Fruit fly (Drosophila melanogaster) whole organism, embryonic: ENCODE results near the gene CG3679.

Experiments used
- CG1024 ChIP-seq: fragments of 200-800 bp; sonication (Bioruptor generic); IDR thresholded peaks from 2 replicates; pipeline ENCODE4 v1.3.6; 2022; ENCODE audit warnings: missing biosample characterization, missing genetic modification characterization
- CG13424 ChIP-seq: fragments of 200-800 bp; sonication (Bioruptor generic); optimal IDR thresholded peaks from 2 replicates; lab custom pipeline; 2019; ENCODE audit warnings: missing biosample characterization, mild to moderate bottlenecking, missing genetic modification characterization, moderate library complexity
- CG13894 ChIP-seq: fragments of 200-800 bp; sonication (Bioruptor generic); optimal IDR thresholded peaks from 3 replicates; lab custom pipeline; 2018; ENCODE audit warnings: missing biosample characterization, mild to moderate bottlenecking, missing genetic modification characterization, moderate library complexity
- CG14667 ChIP-seq: fragments of 200-800 bp; sonication (Bioruptor generic); IDR thresholded peaks from 2 replicates; pipeline ENCODE4 v1.3.6; 2022; ENCODE audit warnings: missing biosample characterization, missing genetic modification characterization
- CG14965 ChIP-seq: fragments of 200-800 bp; sonication (Bioruptor generic); optimal IDR thresholded peaks from 2 replicates; lab custom pipeline; 2016; ENCODE audit warnings: missing biosample characterization, missing genetic modification characterization, borderline replicate concordance
- CG15601 ChIP-seq: fragments of 200-800 bp; sonication (Bioruptor generic); optimal IDR thresholded peaks from 3 replicates; lab custom pipeline; 2019; ENCODE audit warnings: missing biosample characterization, mild to moderate bottlenecking, missing genetic modification characterization, moderate library complexity
- CG1602 ChIP-seq: fragments of 200-800 bp; sonication (Bioruptor generic); optimal IDR thresholded peaks from 3 replicates; lab custom pipeline; 2016; ENCODE audit warnings: missing biosample characterization, missing genetic modification characterization
- CG17361 ChIP-seq: fragments of 200-800 bp; sonication (Bioruptor generic); IDR thresholded peaks from 3 replicates; pipeline ENCODE4 v1.3.6; 2022; ENCODE audit warnings: missing biosample characterization, missing genetic modification characterization
- CG17385 ChIP-seq: fragments of 200-800 bp; sonication (Bioruptor generic); optimal IDR thresholded peaks from 3 replicates; lab custom pipeline; 2018; ENCODE audit warnings: missing biosample characterization, mild to moderate bottlenecking, missing genetic modification characterization
- CG18262 ChIP-seq: fragments of 200-800 bp; optimal IDR thresholded peaks from 3 replicates; lab custom pipeline; 2019; ENCODE audit warnings: missing biosample characterization, mild to moderate bottlenecking, missing genetic modification characterization, moderate library complexity
- CG18764 ChIP-seq: fragments of 200-800 bp; sonication (Bioruptor generic); optimal IDR thresholded peaks from 3 replicates; lab custom pipeline; 2016; ENCODE audit warnings: missing biosample characterization, missing genetic modification characterization
- CG2120 ChIP-seq: fragments of 200-800 bp; sonication (Bioruptor generic); optimal IDR thresholded peaks from 3 replicates; lab custom pipeline; 2016; ENCODE audit warnings: missing biosample characterization, missing genetic modification characterization
- CG2889 ChIP-seq: fragments of 200-800 bp; sonication (Bioruptor generic); IDR thresholded peaks from 3 replicates; pipeline ENCODE4 v1.3.6; 2022; ENCODE audit warnings: missing biosample characterization, missing genetic modification characterization
- CG31441 ChIP-seq: fragments of 200-800 bp; sonication (Bioruptor generic); IDR thresholded peaks from 2 replicates; pipeline ENCODE4 v1.3.6; 2022; ENCODE audit warnings: missing biosample characterization, missing genetic modification characterization
- CG3281 ChIP-seq: fragments of 200-800 bp; sonication (Bioruptor generic); optimal IDR thresholded peaks from 3 replicates; lab custom pipeline; 2017; ENCODE audit warnings: missing biosample characterization, mild to moderate bottlenecking, missing genetic modification characterization
- CG3847 ChIP-seq: fragments of 200-800 bp; sonication (Bioruptor generic); IDR thresholded peaks from 2 replicates; pipeline ENCODE4 v1.3.6; 2022; ENCODE audit warnings: missing biosample characterization, missing genetic modification characterization
- CG6791 ChIP-seq: fragments of 200-800 bp; sonication (Bioruptor generic); IDR thresholded peaks from 3 replicates; pipeline ENCODE4 v1.3.6; 2022; ENCODE audit warnings: missing biosample characterization, missing genetic modification characterization; ENCODE audit not compliant: partially characterized antibody
- CG6813 ChIP-seq: fragments of 200-800 bp; sonication (Bioruptor generic); optimal IDR thresholded peaks from 2 replicates; lab custom pipeline; 2017; ENCODE audit warnings: missing biosample characterization, missing genetic modification characterization, mild to moderate bottlenecking, moderate library complexity, missing genetic modification reagents
- CG8281 ChIP-seq: fragments of 200-800 bp; sonication (Bioruptor generic); optimal IDR thresholded peaks from 2 replicates; lab custom pipeline; 2018; ENCODE audit warnings: missing biosample characterization, mild to moderate bottlenecking, missing genetic modification characterization, moderate library complexity
- CkIIα-i1 ChIP-seq: fragments of 200-800 bp; sonication (Bioruptor generic); IDR thresholded peaks from 2 replicates; pipeline ENCODE4 v1.3.6; 2022; ENCODE audit warnings: missing biosample characterization, missing genetic modification characterization
- CoRest ChIP-seq: fragments of 200-800 bp; sonication (Bioruptor generic); optimal IDR thresholded peaks from 3 replicates; lab custom pipeline; 2018; ENCODE audit warnings: missing biosample characterization, mild to moderate bottlenecking, missing genetic modification characterization, moderate library complexity
- Dip2 ChIP-seq: fragments of 200-800 bp; sonication (Bioruptor generic); IDR thresholded peaks from 2 replicates; pipeline ENCODE4 v1.3.6; 2022; ENCODE audit warnings: missing biosample characterization, missing genetic modification characterization
- Doc3 ChIP-seq: fragments of 200-800 bp; sonication (Bioruptor generic); IDR thresholded peaks from 3 replicates; pipeline ENCODE4 v1.3.6; 2022; ENCODE audit warnings: missing biosample characterization, missing genetic modification characterization; ENCODE audit not compliant: partially characterized antibody
- Dref ChIP-seq: fragments of 200-800 bp; sonication (Bioruptor generic); IDR thresholded peaks from 2 replicates; pipeline ENCODE4 v1.3.6; 2022; ENCODE audit warnings: missing biosample characterization, missing genetic modification characterization
- ERR ChIP-seq: fragments of 200-800 bp; sonication (Bioruptor generic); optimal IDR thresholded peaks from 2 replicates; lab custom pipeline; 2016; ENCODE audit warnings: missing biosample characterization, missing genetic modification characterization
- HLH4C ChIP-seq: fragments of 200-800 bp; sonication (Bioruptor generic); IDR thresholded peaks from 3 replicates; pipeline ENCODE4 v1.3.6; 2022; ENCODE audit warnings: missing biosample characterization, missing genetic modification characterization; ENCODE audit not compliant: partially characterized antibody
- Jarid2 ChIP-seq: fragments of 200-800 bp; sonication (Bioruptor generic); optimal IDR thresholded peaks from 3 replicates; lab custom pipeline; 2017; ENCODE audit warnings: mild to moderate bottlenecking, missing biosample characterization, missing genetic modification reagents, missing genetic modification characterization
- Scr ChIP-seq: fragments of 200-800 bp; sonication (Bioruptor generic); IDR thresholded peaks from 2 replicates; pipeline ENCODE4 v1.3.6; 2022; ENCODE audit warnings: missing biosample characterization, missing genetic modification characterization; ENCODE audit not compliant: partially characterized antibody
- Side ChIP-seq: fragments of 200-800 bp; sonication (Bioruptor generic); optimal IDR thresholded peaks from 2 replicates; lab custom pipeline; 2016; ENCODE audit warnings: missing biosample characterization, missing genetic modification characterization
- Sry-δ ChIP-seq: fragments of 200-800 bp; sonication (Bioruptor generic); optimal IDR thresholded peaks from 2 replicates; lab custom pipeline; 2016; ENCODE audit warnings: missing biosample characterization, missing genetic modification characterization
- Tbp ChIP-seq: fragments of >200 bp; optimal IDR thresholded peaks from 2 replicates; lab custom pipeline; 2018; ENCODE audit warnings: missing biosample characterization, missing genetic modification characterization
- YL-1 ChIP-seq: fragments of 200-800 bp; sonication (Bioruptor generic); optimal IDR thresholded peaks from 3 replicates; lab custom pipeline; 2017; ENCODE audit warnings: missing biosample characterization, mild to moderate bottlenecking, missing genetic modification characterization
- ara ChIP-seq: fragments of 200-800 bp; sonication (Bioruptor generic); IDR thresholded peaks from 2 replicates; pipeline ENCODE4 v1.3.6; 2022; ENCODE audit warnings: missing biosample characterization, missing genetic modification characterization
- ato ChIP-seq: fragments of 200-800 bp; sonication (Bioruptor generic); IDR thresholded peaks from 2 replicates; pipeline ENCODE4 v1.3.6; 2022; ENCODE audit warnings: missing biosample characterization, missing genetic modification characterization; ENCODE audit not compliant: partially characterized antibody
- cg ChIP-seq: fragments of 200-800 bp; sonication (Bioruptor generic); optimal IDR thresholded peaks from 3 replicates; lab custom pipeline; 2019; ENCODE audit warnings: missing biosample characterization, mild to moderate bottlenecking, missing genetic modification characterization, moderate library complexity
- chm ChIP-seq: fragments of 200-800 bp; sonication (Bioruptor generic); IDR thresholded peaks from 2 replicates; pipeline ENCODE4 v1.3.6; 2022; ENCODE audit warnings: missing biosample characterization, missing genetic modification characterization
- dysf ChIP-seq: fragments of 200-800 bp; sonication (Bioruptor generic); IDR thresholded peaks from 3 replicates; pipeline ENCODE4 v1.3.6; 2022; ENCODE audit warnings: missing biosample characterization, missing genetic modification characterization
- ems ChIP-seq: fragments of 200-800 bp; sonication (Bioruptor generic); optimal IDR thresholded peaks from 3 replicates; lab custom pipeline; 2016; ENCODE audit warnings: missing biosample characterization, missing genetic modification characterization
- gcm ChIP-seq: fragments of 200-800 bp; sonication (Bioruptor generic); optimal IDR thresholded peaks from 2 replicates; lab custom pipeline; 2019; ENCODE audit warnings: missing biosample characterization, mild to moderate bottlenecking, missing genetic modification characterization, moderate library complexity
- gsb-n ChIP-seq: fragments of 200-800 bp; sonication (Bioruptor generic); optimal IDR thresholded peaks from 3 replicates; lab custom pipeline; 2018; ENCODE audit warnings: missing biosample characterization, mild to moderate bottlenecking, missing genetic modification characterization
- kay ChIP-seq: fragments of 200-800 bp; sonication (Bioruptor generic); optimal IDR thresholded peaks from 2 replicates; lab custom pipeline; 2016; ENCODE audit warnings: missing biosample characterization, missing genetic modification characterization
- lilli ChIP-seq: fragments of 200-800 bp; sonication (Bioruptor generic); optimal IDR thresholded peaks from 3 replicates; lab custom pipeline; 2016; ENCODE audit warnings: missing biosample characterization, missing genetic modification characterization
- oc ChIP-seq: fragments of 200-800 bp; sonication (Bioruptor generic); optimal IDR thresholded peaks from 2 replicates; lab custom pipeline; 2018; ENCODE audit warnings: missing biosample characterization, mild to moderate bottlenecking, missing genetic modification characterization, moderate library complexity
- pfk ChIP-seq: fragments of 200-800 bp; sonication (Bioruptor generic); optimal IDR thresholded peaks from 2 replicates; lab custom pipeline; 2018; ENCODE audit warnings: missing biosample characterization, mild to moderate bottlenecking, missing genetic modification characterization, moderate library complexity
- run ChIP-seq: fragments of 200-800 bp; sonication (Bioruptor generic); optimal IDR thresholded peaks from 3 replicates; lab custom pipeline; 2018; ENCODE audit warnings: missing biosample characterization, mild to moderate bottlenecking, missing genetic modification characterization
- slbo ChIP-seq: fragments of 200-800 bp; sonication (Bioruptor generic); IDR thresholded peaks from 2 replicates; pipeline ENCODE4 v1.3.6; 2022; ENCODE audit warnings: missing biosample characterization, missing genetic modification characterization
- sna ChIP-seq: fragments of 200-800 bp; sonication (Bioruptor generic); IDR thresholded peaks from 2 replicates; pipeline ENCODE4 v1.3.6; 2022; ENCODE audit warnings: missing biosample characterization, missing genetic modification characterization; ENCODE audit not compliant: partially characterized antibody
- vnd ChIP-seq: fragments of 200-800 bp; sonication (Bioruptor generic); IDR thresholded peaks from 3 replicates; pipeline ENCODE4 v1.3.6; 2022; ENCODE audit warnings: missing biosample characterization, missing genetic modification characterization; ENCODE audit not compliant: partially characterized antibody
- z ChIP-seq: fragments of 200-800 bp; sonication (Bioruptor generic); IDR thresholded peaks from 3 replicates; pipeline ENCODE4 v1.3.6; 2022; ENCODE audit warnings: missing biosample characterization, missing genetic modification characterization

CG3679 gene

dm6 chrX:16313078-16313875 lies 9.6 kb downstream of the CG3679 start, which contains the start of the genes CG9915 and SWIP (continued):
- TF ChIP-seq Doc3 (GFP tag; lab: Robert Waterston, UW) = no peak
- peak; percentile 74 for TF ChIP-seq CG6791
- TF ChIP-seq CG6813 (GFP tag; lab: Kevin White, UChicago) = no peak
- no peak for TF ChIP-seq ems (GFP tag; lab: Kevin White, UChicago)
- TF ChIP-seq HLH4C (GFP tag; lab: Robert Waterston, UW) = peak; percentile 83
- TF ChIP-seq ato (GFP tag; lab: Robert Waterston, UW) = peak; percentile 87
- TF ChIP-seq CkIIα-i1 = no peak
- peak; percentile 24 for TF ChIP-seq CG2120 (GFP tag; lab: Kevin White, UChicago)
- no peak for TF ChIP-seq gcm (GFP tag; lab: Kevin White, UChicago)
- no peak for TF ChIP-seq CG13894
- TF ChIP-seq CG1024 (GFP tag; lab: Robert Waterston, UW) = peak; percentile 69
- TF ChIP-seq CG14965 (GFP tag; lab: Kevin White, UChicago) = no peak
- peak; percentile 41 for TF ChIP-seq CoRest (tag; lab: Kevin White, UChicago)
- TF ChIP-seq ERR (GFP tag; lab: Kevin White, UChicago) = no peak
- peak; percentile 68 for TF ChIP-seq Dref (GFP tag; lab: Robert Waterston, UW)
- TF ChIP-seq CG18262 (tag; lab: Kevin White, UChicago) = peak; percentile 34
- no peak for TF ChIP-seq kay (GFP tag; lab: Kevin White, UChicago)
- TF ChIP-seq Scr = peak; percentile 60
- peak; percentile 46; the same call in 1 of the 3 replicates for TF ChIP-seq CG17361
- TF ChIP-seq CG15601 (tag; lab: Kevin White, UChicago) = no peak
- TF ChIP-seq Side = peak; percentile 18
- TF ChIP-seq Sry-δ (GFP tag; lab: Kevin White, UChicago) = peak; percentile 53
- TF ChIP-seq lilli = no peak
- TF ChIP-seq YL-1 (GFP tag; lab: Kevin White, UChicago) = peak; percentile 1
- peak; percentile 97 for TF ChIP-seq pfk (GFP tag; lab: Kevin White, UChicago)
- peak; percentile 24; the same call in 1 of the 2 replicates for TF ChIP-seq CG3847 (GFP tag; lab: Robert Waterston, UW)
- TF ChIP-seq cg (GFP tag; lab: Kevin White, UChicago) = peak; percentile 66
- no peak for TF ChIP-seq CG14667 (GFP tag; lab: Robert Waterston, UW)
- 0 out of 2 replicates have a peak, but pooled peaks have one; percentile 14 for TF ChIP-seq CG31441 (GFP tag; lab: Robert Waterston, UW)
- TF ChIP-seq CG17385 (GFP tag; lab: Kevin White, UChicago) = no peak
- TF ChIP-seq gsb-n (tag; lab: Kevin White, UChicago) = no peak
- no peak for TF ChIP-seq CG1602 (GFP tag; lab: Kevin White, UChicago)
- no peak for TF ChIP-seq dysf (GFP tag; lab: Robert Waterston, UW)
- TF ChIP-seq z (GFP tag; lab: Robert Waterston, UW) = no peak
- TF ChIP-seq CG13424 (tag; lab: Kevin White, UChicago) = no peak
- peak; percentile 41; the same call in 1 of the 2 replicates for TF ChIP-seq sna (GFP tag; lab: Robert Waterston, UW)
- TF ChIP-seq vnd (GFP tag; lab: Robert Waterston, UW) = peak; percentile 70
- TF ChIP-seq ara (GFP tag; lab: Robert Waterston, UW) = no peak
- no peak for TF ChIP-seq Tbp (GFP tag; lab: Kevin White, UChicago)
- no peak for TF ChIP-seq CG8281 (tag; lab: Kevin White, UChicago)
- TF ChIP-seq slbo (GFP tag; lab: Robert Waterston, UW) = peak; percentile 36; the same call in 1 of the 2 replicates
- no peak for TF ChIP-seq run
- TF ChIP-seq Jarid2 = no peak
- no peak for TF ChIP-seq oc (tag; lab: Kevin White, UChicago)
- TF ChIP-seq Dip2 (GFP tag; lab: Robert Waterston, UW) = no peak
- TF ChIP-seq CG18764 = peak; percentile 100
- TF ChIP-seq CG2889 (GFP tag; lab: Robert Waterston, UW) = no peak
- TF ChIP-seq chm = no peak
- TF ChIP-seq CG3281 (GFP tag; lab: Kevin White, UChicago) = peak; percentile 27
